Worm (Caenorhabditis elegans) whole organism, L2 larva: Measurements from ENCODE around the gene clp-2.

Source experiments
- C34F6.9 ChIP-seq: fragments of 150-350 bp; optimal IDR thresholded peaks from 2 replicates; lab custom pipeline; 2014; ENCODE audit warnings: missing biosample characterization, missing genetic modification characterization
- F13H6.1 ChIP-seq: sonication (generic microtip); optimal IDR thresholded peaks from 2 replicates; lab custom pipeline; 2016; ENCODE audit warnings: missing genetic modification characterization, missing compliant biosample characterization
- R02D3.7 ChIP-seq: fragments of 150-350 bp; optimal IDR thresholded peaks from 2 replicates; lab custom pipeline; 2014; ENCODE audit warnings: missing biosample characterization, missing genetic modification characterization
- alr-1 ChIP-seq: fragments of 150-350 bp; optimal IDR thresholded peaks from 2 replicates; lab custom pipeline; 2014; ENCODE audit warnings: missing biosample characterization, missing genetic modification characterization
- ama-1 ChIP-seq: fragments of 150-350 bp; optimal IDR thresholded peaks from 2 replicates; lab custom pipeline; 2018; ENCODE audit warnings: inconsistent platforms
- blmp-1 ChIP-seq: sonication (generic microtip); optimal IDR thresholded peaks from 2 replicates; lab custom pipeline; 2017; ENCODE audit warnings: missing genetic modification characterization, mild to moderate bottlenecking, missing compliant biosample characterization, antibody characterized with exemption, moderate library complexity; ENCODE audit not compliant: insufficient read depth
- crh-2 ChIP-seq: sonication (generic microtip); optimal IDR thresholded peaks from 2 replicates; lab custom pipeline; 2017; ENCODE audit warnings: missing biosample characterization, missing genetic modification characterization
- egl-27 ChIP-seq: sonication (generic microtip); optimal IDR thresholded peaks from 3 replicates; lab custom pipeline; 2017; ENCODE audit warnings: missing biosample characterization, missing genetic modification reagents, missing genetic modification characterization
- elt-3 ChIP-seq: sonication (generic microtip); optimal IDR thresholded peaks from 2 replicates; lab custom pipeline; 2017; ENCODE audit warnings: missing biosample characterization, missing genetic modification characterization
- fos-1 ChIP-seq: fragments of 150-350 bp; optimal IDR thresholded peaks from 2 replicates; lab custom pipeline; 2014; ENCODE audit warnings: missing biosample characterization, missing genetic modification characterization
- lin-13 ChIP-seq: fragments of 150-350 bp; optimal IDR thresholded peaks from 2 replicates; lab custom pipeline; 2014; ENCODE audit warnings: missing biosample characterization, missing genetic modification reagents, missing genetic modification characterization
- lin-39 ChIP-seq: fragments of 150-350 bp; optimal IDR thresholded peaks from 2 replicates; lab custom pipeline; 2014; ENCODE audit warnings: missing biosample characterization, missing genetic modification reagents, missing genetic modification characterization
- lsy-2 ChIP-seq, 2 experiments: fragments of 150-350 bp in 1 of 2; sonication (generic microtip) in 1 of 2; optimal IDR thresholded peaks; 2 replicates each; lab custom pipeline; 2014 to 2017; ENCODE audit warnings: missing biosample characterization in 2 of 2, missing genetic modification characterization in 2 of 2
- mbf-1 ChIP-seq: sonication (generic microtip); optimal IDR thresholded peaks from 2 replicates; lab custom pipeline; 2017; ENCODE audit warnings: missing biosample characterization, missing genetic modification characterization
- nhr-10 ChIP-seq: sonication (generic microtip); optimal IDR thresholded peaks from 2 replicates; lab custom pipeline; 2017; ENCODE audit warnings: missing biosample characterization, missing genetic modification characterization
- nhr-11 ChIP-seq: fragments of 150-350 bp; optimal IDR thresholded peaks from 2 replicates; lab custom pipeline; 2014; ENCODE audit warnings: missing biosample characterization, missing genetic modification characterization
- nhr-12 ChIP-seq: fragments of 150-350 bp; optimal IDR thresholded peaks from 2 replicates; lab custom pipeline; 2014; ENCODE audit warnings: missing biosample characterization, missing genetic modification characterization
- nhr-129 ChIP-seq: fragments of 150-350 bp; optimal IDR thresholded peaks from 2 replicates; lab custom pipeline; 2014; ENCODE audit warnings: missing biosample characterization, missing genetic modification characterization
- nhr-21 ChIP-seq: fragments of 150-350 bp; optimal IDR thresholded peaks from 2 replicates; lab custom pipeline; 2014; ENCODE audit warnings: missing biosample characterization, missing genetic modification characterization
- nhr-23 ChIP-seq: fragments of 150-350 bp; optimal IDR thresholded peaks from 2 replicates; lab custom pipeline; 2014; ENCODE audit warnings: missing biosample characterization, missing genetic modification reagents, missing genetic modification characterization
- nhr-237 ChIP-seq: fragments of 150-350 bp; optimal IDR thresholded peaks from 2 replicates; lab custom pipeline; 2014; ENCODE audit warnings: missing biosample characterization, missing genetic modification characterization
- nhr-6 ChIP-seq: fragments of 150-350 bp; optimal IDR thresholded peaks from 2 replicates; lab custom pipeline; 2014; ENCODE audit warnings: missing biosample characterization, missing genetic modification characterization
- nhr-77 ChIP-seq: fragments of 150-350 bp; optimal IDR thresholded peaks from 2 replicates; lab custom pipeline; 2014; ENCODE audit warnings: missing biosample characterization, missing genetic modification characterization
- peb-1 ChIP-seq: fragments of 150-350 bp; optimal IDR thresholded peaks from 2 replicates; lab custom pipeline; 2014; ENCODE audit warnings: missing biosample characterization, missing genetic modification characterization
- sem-4 ChIP-seq: fragments of 150-350 bp; optimal IDR thresholded peaks from 2 replicates; lab custom pipeline; 2014; ENCODE audit warnings: missing biosample characterization, missing genetic modification reagents, missing genetic modification characterization
- skn-1 ChIP-seq: sonication (generic microtip); optimal IDR thresholded peaks from 2 replicates; lab custom pipeline; 2017; ENCODE audit warnings: missing biosample characterization, missing genetic modification characterization
- sma-3 ChIP-seq: sonication (generic microtip); optimal IDR thresholded peaks from 2 replicates; lab custom pipeline; 2016; ENCODE audit warnings: missing genetic modification reagents, missing genetic modification characterization, missing compliant biosample characterization
- sma-9 ChIP-seq, 2 experiments: fragments of 150-350 bp in 1 of 2; sonication (generic microtip) in 1 of 2; optimal IDR thresholded peaks; 2 replicates each; lab custom pipeline; 2014 to 2016; ENCODE audit warnings: missing genetic modification characterization in 2 of 2, mild to moderate bottlenecking in 1 of 2, missing biosample characterization in 1 of 2, missing compliant biosample characterization in 1 of 2, missing genetic modification reagents in 1 of 2, moderate library complexity in 1 of 2
- unc-39 ChIP-seq: fragments of 150-350 bp; optimal IDR thresholded peaks from 2 replicates; lab custom pipeline; 2014; ENCODE audit warnings: missing biosample characterization, missing genetic modification characterization
- unc-55 ChIP-seq: fragments of 150-350 bp; sonication (generic microtip); optimal IDR thresholded peaks from 3 replicates; lab custom pipeline; 2014; ENCODE audit warnings: missing biosample characterization, missing genetic modification reagents, missing genetic modification characterization
- unc-62 ChIP-seq: fragments of 150-350 bp; optimal IDR thresholded peaks from 2 replicates; lab custom pipeline; 2014; ENCODE audit warnings: missing biosample characterization, missing genetic modification reagents, missing genetic modification characterization
- zag-1 ChIP-seq: fragments of 150-350 bp; optimal IDR thresholded peaks from 2 replicates; lab custom pipeline; 2014; ENCODE audit warnings: missing biosample characterization, missing genetic modification characterization
- ztf-1 ChIP-seq: fragments of 200-800 bp; sonication (Bioruptor generic); conservative IDR thresholded peaks from 2 replicates; pipeline ENCODE4 v1.3.6; 2022; ENCODE audit warnings: missing genetic modification characterization, missing compliant biosample characterization
- ztf-4 ChIP-seq: fragments of 150-350 bp; optimal IDR thresholded peaks from 2 replicates; lab custom pipeline; 2014; ENCODE audit warnings: missing biosample characterization, missing genetic modification characterization

The clp-2 gene

ce11 chrIII:4689595-4689994 lies 14.2 kb downstream of the clp-2 start (continued):
- TF ChIP-seq nhr-23 (tag; lab: Kevin White, UChicago) (no peak), mbf-1 (tag; lab: Kevin White, UChicago) (no peak), crh-2 (tag; lab: Kevin White, UChicago) (peak; percentile 90), nhr-77 (tag; lab: Kevin White, UChicago) (no peak)

ce11 chrIII:4688965-4689364 lies 14.9 kb downstream of the clp-2 start, which contains the start of gene ppat-1:
Gene ppat-1, plus strand, starts transcription at chrIII:4689280.
- TF ChIP-seq zag-1 (tag; lab: Kevin White, UChicago), result no peak
- peak; percentile 10 for TF ChIP-seq fos-1 (tag; lab: Kevin White, UChicago)

- no peak for TF ChIP-seq lin-39 (tag; lab: Kevin White, UChicago)
These were observed 15.5 kb downstream of the clp-2 start, which contains the start of gene tag-243 for ce11 chrIII:4688356-4688755. Gene tag-243, minus strand, starts transcription at chrIII:4688456.

ce11 chrIII:4687134-4687533 lies 16.7 kb downstream of the clp-2 start:
- TF ChIP-seq C34F6.9 (tag; lab: Kevin White, UChicago) (peak; percentile 46), F13H6.1 (tag; lab: Kevin White, UChicago) (peak; percentile 39), crh-2 (tag; lab: Kevin White, UChicago) (no peak), lsy-2 (tag; optimal IDR thresholded peaks at IDR 0.05; lab: Kevin White, UChicago) (peak in 1 of 2 experiments; percentile 56), nhr-129 (tag; lab: Kevin White, UChicago) (peak; percentile 51)

- TF ChIP-seq zag-1 (tag; lab: Kevin White, UChicago) (no peak), C34F6.9 (tag; lab: Kevin White, UChicago) (no peak), nhr-23 (tag; lab: Kevin White, UChicago) (no peak), nhr-12 (tag; lab: Kevin White, UChicago) (no peak), R02D3.7 (tag; lab: Kevin White, UChicago) (no peak), lin-13 (no peak), nhr-6 (tag; lab: Kevin White, UChicago) (no peak), nhr-129 (tag; lab: Kevin White, UChicago) (no peak), sma-3 (GFP tag; lab: Kevin White, UChicago) (no peak), egl-27 (no peak), unc-55 (GFP tag; lab: Kevin White, UChicago) (no peak), ztf-1 (GFP tag; lab: Robert Waterston, UW) (no peak), ama-1 (lab: Kevin White, UChicago) (no peak), lsy-2 (tag; optimal IDR thresholded peaks at IDR 0.05; lab: Kevin White, UChicago) (no peak), ztf-4 (no peak), crh-2 (tag; lab: Kevin White, UChicago) (no peak), alr-1 (tag; lab: Kevin White, UChicago) (no peak), blmp-1 (tag; lab: Kevin White, UChicago) (no peak), nhr-11 (tag; lab: Kevin White, UChicago) (no peak), sem-4 (tag; lab: Kevin White, UChicago) (no peak)
These were observed 23.8 kb downstream of the clp-2 start, which contains the start of gene srg-11 for ce11 chrIII:4679963-4680484. Gene srg-11, plus strand, starts transcription at chrIII:4680013.

- no peak for TF ChIP-seq unc-55 (GFP tag; lab: Kevin White, UChicago)
- no peak for TF ChIP-seq elt-3
- no peak for TF ChIP-seq nhr-77 (tag; lab: Kevin White, UChicago)
- TF ChIP-seq nhr-237 (tag; lab: Kevin White, UChicago), result no peak
- no peak for TF ChIP-seq nhr-6 (tag; lab: Kevin White, UChicago)
- TF ChIP-seq unc-62, result no peak
- TF ChIP-seq unc-39 (tag; lab: Kevin White, UChicago), result no peak
- TF ChIP-seq ama-1 (lab: Kevin White, UChicago), result no peak
- TF ChIP-seq nhr-10, result no peak
- no peak for TF ChIP-seq nhr-11 (tag; lab: Kevin White, UChicago)
- no peak for TF ChIP-seq nhr-129 (tag; lab: Kevin White, UChicago)
- no peak for TF ChIP-seq nhr-21
- no peak for TF ChIP-seq skn-1
- no peak for TF ChIP-seq mbf-1 (tag; lab: Kevin White, UChicago)
- TF ChIP-seq sma-9 (GFP tag; optimal IDR thresholded peaks at IDR 0.05; lab: Kevin White, UChicago), result no peak
- no peak for TF ChIP-seq sma-9 (tag; optimal IDR thresholded peaks at IDR 0.05; lab: Kevin White, UChicago)
- no peak for TF ChIP-seq alr-1 (tag; lab: Kevin White, UChicago)
- no peak for TF ChIP-seq peb-1
- TF ChIP-seq egl-27, result no peak
- TF ChIP-seq, all 48 proteins: peak for 0
These were observed 26.4 kb downstream of the clp-2 start, which contains the start of gene srg-10 for ce11 chrIII:4677466-4677865. Gene srg-10, plus strand, starts transcription at chrIII:4677766.
